Fruit fly (Drosophila melanogaster): Measurements from ENCODE around the gene CG11756.

The CG11756 gene

dm6 chrX:11347809-11348208 lies at the start of gene CG11756, which contains the start of gene GCS1 (continued):
- TF ChIP-seq E2f2 (GFP tag; IDR thresholded peaks at IDR 0.05), result peak; percentile 64
- TF ChIP-seq nerfin-1 (tag; optimal IDR thresholded peaks at IDR 0.05), result no peak
- no peak for TF ChIP-seq CG2889 (GFP tag; IDR thresholded peaks at IDR 0.05)
- TF ChIP-seq pum (GFP tag; optimal IDR thresholded peaks at IDR 0.05), result no peak
- no peak for TF ChIP-seq CG4820 (GFP tag; optimal IDR thresholded peaks at IDR 0.05)
- no peak for TF ChIP-seq cwo (GFP tag; optimal IDR thresholded peaks at IDR 0.05)
- TF ChIP-seq stwl (tag; optimal IDR thresholded peaks at IDR 0.05), result peak; percentile 5
- TF ChIP-seq CG6689 (GFP tag; IDR thresholded peaks at IDR 0.05), result peak; percentile 65
- no peak for TF ChIP-seq Spps (tag; optimal IDR thresholded peaks at IDR 0.05)
- peak; percentile 37 for TF ChIP-seq Dref (GFP tag; IDR thresholded peaks at IDR 0.05)
- no peak for TF ChIP-seq HmgZ (tag; optimal IDR thresholded peaks at IDR 0.05)
- TF ChIP-seq lbe (GFP tag; optimal IDR thresholded peaks at IDR 0.05), result no peak
- TF ChIP-seq CG9797 (GFP tag; optimal IDR thresholded peaks at IDR 0.05), result no peak
- TF ChIP-seq Ptx1 (GFP tag; IDR thresholded peaks at IDR 0.05), result no peak
- TF ChIP-seq row (GFP tag; IDR thresholded peaks at IDR 0.05), result 0 out of 3 replicates have a peak, but pooled peaks have one; percentile 20
- TF ChIP-seq gfzf (GFP tag; optimal IDR thresholded peaks at IDR 0.05), result peak; percentile 50
- TF ChIP-seq CG1603 (tag; optimal IDR thresholded peaks at IDR 0.05), result peak; percentile 24
- TF ChIP-seq sc (optimal IDR thresholded peaks at IDR 0.05), result no peak
- TF ChIP-seq sc (GFP tag; optimal IDR thresholded peaks at IDR 0.05), result no peak
- no peak for TF ChIP-seq gce (GFP tag; IDR thresholded peaks at IDR 0.05)
- TF ChIP-seq CG12744 (GFP tag; optimal IDR thresholded peaks at IDR 0.05), result no peak
- no peak for TF ChIP-seq CG18011 (GFP tag; optimal IDR thresholded peaks at IDR 0.05)

dm6 chrX:11302683-11303082 lies 45.2 kb upstream of the CG11756 start, which contains the start of gene CG44422:
CG44422 (minus strand) TSS chrX:11302783.
- TF ChIP-seq CG17612 (GFP tag; IDR thresholded peaks at IDR 0.05) (no peak), dysf (GFP tag; IDR thresholded peaks at IDR 0.05) (no peak), ham (GFP tag; IDR thresholded peaks at IDR 0.05) (no peak), Chrac-16 (GFP tag; optimal IDR thresholded peaks at IDR 0.05) (no peak), Fer3 (tag; optimal IDR thresholded peaks at IDR 0.05) (no peak), Oaz (GFP tag; IDR thresholded peaks at IDR 0.05) (no peak), ind (GFP tag; optimal IDR thresholded peaks at IDR 0.05) (no peak)

dm6 chrX:11311108-11311507 lies 36.8 kb upstream of the CG11756 start, which contains the start of gene Ir10a:
Ir10a (minus strand) TSS chrX:11311208.
- TF ChIP-seq TFAM (GFP tag; optimal IDR thresholded peaks at IDR 0.05) (no peak), Med (GFP tag) (no peak), CG32767 (GFP tag; IDR thresholded peaks at IDR 0.05) (no peak), toy (GFP tag; IDR thresholded peaks at IDR 0.05) (no peak), CG11723 (GFP tag; optimal IDR thresholded peaks at IDR 0.05) (no peak), bsh (GFP tag; optimal IDR thresholded peaks at IDR 0.05) (no peak), run (tag; optimal IDR thresholded peaks at IDR 0.05) (no peak), CG32532 (GFP tag; IDR thresholded peaks at IDR 0.05) (no peak), CG43689 (GFP tag; IDR thresholded peaks at IDR 0.05) (no peak), lilli (GFP tag; optimal IDR thresholded peaks at IDR 0.05) (no peak), Dad (GFP tag; optimal IDR thresholded peaks at IDR 0.05) (no peak), CG1647 (GFP tag; optimal IDR thresholded peaks at IDR 0.05) (no peak), CG12769 (tag; optimal IDR thresholded peaks at IDR 0.05) (no peak), B-H2 (GFP tag; optimal IDR thresholded peaks at IDR 0.05) (no peak), CG18476 (GFP tag; optimal IDR thresholded peaks at IDR 0.05) (no peak), Optix (GFP tag; IDR thresholded peaks at IDR 0.05) (no peak)
